Fruit fly (Drosophila melanogaster): ENCODE measurements around the gene osa.
A peak's percentile ranks its signal among the peaks of the same experiment; 100 is the strongest.

osa gene

dm6 chr3R:17647444-17647843 lies 70.7 kb downstream of the osa start, which contains the start of gene CG14322 (continued):
- TF ChIP-seq CG2116 (GFP tag; optimal IDR thresholded peaks at IDR 0.05) (peak; percentile 68), CG8478 (optimal IDR thresholded peaks at IDR 0.05) (no peak), MBD-R2 (GFP tag; IDR thresholded peaks at IDR 0.05) (peak; percentile 75), CG18764 (GFP tag; optimal IDR thresholded peaks at IDR 0.05) (no peak), lov (optimal IDR thresholded peaks at IDR 0.05) (no peak), lov (GFP tag; IDR thresholded peaks at IDR 0.05) (no peak), nerfin-1 (tag; optimal IDR thresholded peaks at IDR 0.05) (no peak), Bdp1 (GFP tag; optimal IDR thresholded peaks at IDR 0.05) (peak; percentile 60), phol (tag; optimal IDR thresholded peaks at IDR 0.05) (peak; percentile 14), dati (GFP tag; IDR thresholded peaks at IDR 0.05) (no peak), Ets97D (GFP tag; optimal IDR thresholded peaks at IDR 0.05) (peak; percentile 6), CG8290 (GFP tag; optimal IDR thresholded peaks at IDR 0.05) (no peak), CG8290 (tag; optimal IDR thresholded peaks at IDR 0.05) (peak in 1 of 2 experiments; percentile 40), gcm2 (GFP tag; optimal IDR thresholded peaks at IDR 0.05) (no peak), br (optimal IDR thresholded peaks at IDR 0.05) (no peak), CG14050 (GFP tag; IDR thresholded peaks at IDR 0.05) (no peak), CG14014 (GFP tag; IDR thresholded peaks at IDR 0.05) (no peak), tx (GFP tag; optimal IDR thresholded peaks at IDR 0.05) (no peak), CG1792 (GFP tag; optimal IDR thresholded peaks at IDR 0.05) (no peak), CG15601 (tag; optimal IDR thresholded peaks at IDR 0.05) (no peak), CG8089 (GFP tag; optimal IDR thresholded peaks at IDR 0.05) (no peak), CG4282 (GFP tag; optimal IDR thresholded peaks at IDR 0.05) (no peak), wek (GFP tag; optimal IDR thresholded peaks at IDR 0.05) (no peak), pzg (GFP tag; optimal IDR thresholded peaks at IDR 0.05) (peak; percentile 59), CG15514 (GFP tag; optimal IDR thresholded peaks at IDR 0.05) (peak; percentile 31), sc (optimal IDR thresholded peaks at IDR 0.05) (no peak), sc (GFP tag; optimal IDR thresholded peaks at IDR 0.05) (no peak), CG2712 (tag; optimal IDR thresholded peaks at IDR 0.05) (peak; percentile 40), CG17802 (tag; optimal IDR thresholded peaks at IDR 0.05) (peak; percentile 23), Doc2 (GFP tag; IDR thresholded peaks at IDR 0.05) (no peak), tio (GFP tag; optimal IDR thresholded peaks at IDR 0.05) (no peak), ato (GFP tag; IDR thresholded peaks at IDR 0.05; ENCODE audit: partially characterized antibody) (no peak), pfk (GFP tag; optimal IDR thresholded peaks at IDR 0.05) (peak; percentile 4), CG2120 (GFP tag; optimal IDR thresholded peaks at IDR 0.05) (peak; percentile 32), E2f1 (GFP tag; IDR thresholded peaks at IDR 0.05) (no peak), CG30020 (tag; optimal IDR thresholded peaks at IDR 0.05) (no peak), abd-A (tag; optimal IDR thresholded peaks at IDR 0.05) (no peak), eve (GFP tag; optimal IDR thresholded peaks at IDR 0.05) (no peak), Usf (GFP tag; optimal IDR thresholded peaks at IDR 0.05) (no peak), insv (GFP tag; optimal IDR thresholded peaks at IDR 0.05) (no peak), CG12769 (tag; optimal IDR thresholded peaks at IDR 0.05) (peak; percentile 4), sens (GFP tag) (peak; percentile 77), Sin3A (optimal IDR thresholded peaks at IDR 0.05) (no peak), CG1832 (GFP tag; optimal IDR thresholded peaks at IDR 0.05) (no peak), CG9876 (GFP tag; optimal IDR thresholded peaks at IDR 0.05) (no peak), Scr (GFP tag; IDR thresholded peaks at IDR 0.05; ENCODE audit: partially characterized antibody) (0 out of 2 replicates have a peak, but pooled peaks have one; percentile 33), Stat92E (GFP tag; optimal IDR thresholded peaks at IDR 0.05) (no peak), CG17385 (GFP tag; optimal IDR thresholded peaks at IDR 0.05) (no peak), Atf3 (GFP tag; optimal IDR thresholded peaks at IDR 0.05) (no peak), CG12659 (GFP tag; optimal IDR thresholded peaks at IDR 0.05) (no peak), Dll (GFP tag; IDR thresholded peaks at IDR 0.05; ENCODE audit: partially characterized antibody) (peak; percentile 45; the same call in 2 of the 4 replicates), zen (tag; optimal IDR thresholded peaks at IDR 0.05) (peak; percentile 15), luna (GFP tag; optimal IDR thresholded peaks at IDR 0.05) (no peak)
